Worm (Caenorhabditis elegans): Measurements from ENCODE around the gene H25K10.2.

The H25K10.2 gene

ce11 chrIV:16176808-16177207, 34.0 kb downstream of the H25K10.2 start:
- TF ChIP-seq efl-1 (optimal IDR thresholded peaks at IDR 0.05): no peak
- peak in 1 of 2 experiments; percentile 3 for TF ChIP-seq efl-1 (GFP tag; optimal IDR thresholded peaks at IDR 0.05 in 1 of 2)
- TF ChIP-seq elt-2 (tag; optimal IDR thresholded peaks at IDR 0.05): peak; percentile 18
- TF ChIP-seq C34B4.2 (tag; optimal IDR thresholded peaks at IDR 0.05): no peak
- TF ChIP-seq alr-1 (tag; optimal IDR thresholded peaks at IDR 0.05; ENCODE audit: borderline replicate concordance): no peak

ce11 chrIV:16172786-16173371, 37.9 kb downstream of the H25K10.2 start:
- TF ChIP-seq blmp-1 (tag; optimal IDR thresholded peaks at IDR 0.05) (peak; percentile 49), nhr-20 (tag; optimal IDR thresholded peaks at IDR 0.05) (peak; percentile 13), ztf-11 (tag; optimal IDR thresholded peaks at IDR 0.05) (no peak), tlp-1 (tag; optimal IDR thresholded peaks at IDR 0.05) (no peak), xbp-1 (tag; optimal IDR thresholded peaks at IDR 0.05) (no peak), fkh-8 (tag; optimal IDR thresholded peaks at IDR 0.05) (no peak), lsy-2 (tag; optimal IDR thresholded peaks at IDR 0.05) (peak in 1 of 2 experiments; percentile 11), egl-13 (tag; optimal IDR thresholded peaks at IDR 0.05) (no peak), elt-2 (tag; optimal IDR thresholded peaks at IDR 0.05) (peak; percentile 8), pqm-1 (tag; optimal IDR thresholded peaks at IDR 0.05) (no peak), ceh-8 (GFP tag; optimal IDR thresholded peaks at IDR 0.05) (no peak), C16A3.4 (tag; optimal IDR thresholded peaks at IDR 0.05) (no peak), nhr-28 (tag; optimal IDR thresholded peaks at IDR 0.05) (no peak), nhr-85 (tag) (no peak), skn-1 (tag; optimal IDR thresholded peaks at IDR 0.05) (no peak), lin-14 (GFP tag; optimal IDR thresholded peaks at IDR 0.05) (peak; percentile 1), mdl-1 (tag; optimal IDR thresholded peaks at IDR 0.05) (peak in 1 of 2 experiments; percentile 7), lin-35 (GFP tag; optimal IDR thresholded peaks at IDR 0.05) (no peak), mef-2 (tag; optimal IDR thresholded peaks at IDR 0.05) (no peak), nhr-19 (GFP tag; conservative IDR thresholded peaks at IDR 0.05) (no peak), lir-3 (tag; optimal IDR thresholded peaks at IDR 0.05; ENCODE audit: poor library complexity) (no peak), unc-98 (GFP tag; IDR thresholded peaks at IDR 0.05) (no peak), ama-1 (optimal IDR thresholded peaks at IDR 0.05) (peak; percentile 80), unc-86 (tag; optimal IDR thresholded peaks at IDR 0.05) (no peak), nhr-90 (tag; optimal IDR thresholded peaks at IDR 0.05; ENCODE audit: poor library complexity) (peak; percentile 27)

ce11 chrIV:16171326-16171725, 39.5 kb downstream of the H25K10.2 start:
- TF ChIP-seq elt-3 (tag; optimal IDR thresholded peaks at IDR 0.05) (peak in 2 of 6 experiments; percentile 3 to 69), snu-23 (GFP tag; optimal IDR thresholded peaks at IDR 0.05) (peak; percentile 38), aha-1 (tag; optimal IDR thresholded peaks at IDR 0.05) (no peak), aly-2 (tag; optimal IDR thresholded peaks at IDR 0.05) (no peak), unc-98 (GFP tag; IDR thresholded peaks at IDR 0.05) (no peak), pax-3 (tag; optimal IDR thresholded peaks at IDR 0.05) (no peak), nhr-20 (tag; optimal IDR thresholded peaks at IDR 0.05) (peak; percentile 38), lin-35 (GFP tag; optimal IDR thresholded peaks at IDR 0.05) (peak in 1 of 2 experiments; percentile 34), pqm-1 (tag; optimal IDR thresholded peaks at IDR 0.05) (no peak), ets-5 (GFP tag; IDR thresholded peaks at IDR 0.05) (no peak), C16A3.4 (tag; optimal IDR thresholded peaks at IDR 0.05) (no peak), sox-4 (tag; optimal IDR thresholded peaks at IDR 0.05) (no peak), isw-1 (GFP tag; IDR thresholded peaks at IDR 0.05) (no peak), F16B12.6 (tag; optimal IDR thresholded peaks at IDR 0.05) (no peak), grh-1 (GFP tag; IDR thresholded peaks at IDR 0.05) (no peak), nhr-28 (tag; optimal IDR thresholded peaks at IDR 0.05) (no peak), nhr-11 (tag; optimal IDR thresholded peaks at IDR 0.05) (no peak), jun-1 (tag; optimal IDR thresholded peaks at IDR 0.05) (no peak), pag-3 (tag; optimal IDR thresholded peaks at IDR 0.05; ENCODE audit: borderline replicate concordance, insufficient read depth) (no peak), egl-27 (tag; optimal IDR thresholded peaks at IDR 0.05) (no peak), unc-62 (GFP tag; optimal IDR thresholded peaks at IDR 0.05) (no peak), mdl-1 (tag; optimal IDR thresholded peaks at IDR 0.05) (peak in 1 of 2 experiments; percentile 40), zip-4 (GFP tag; optimal IDR thresholded peaks at IDR 0.05) (no peak), nhr-12 (tag; optimal IDR thresholded peaks at IDR 0.05) (no peak), mep-1 (tag; optimal IDR thresholded peaks at IDR 0.05) (no peak), xbp-1 (tag; optimal IDR thresholded peaks at IDR 0.05) (no peak), ztf-11 (tag; optimal IDR thresholded peaks at IDR 0.05) (no peak), ama-1 (optimal IDR thresholded peaks at IDR 0.05) (peak; percentile 7), elt-2 (tag; optimal IDR thresholded peaks at IDR 0.05) (peak; percentile 76), efl-3 (GFP tag; optimal IDR thresholded peaks at IDR 0.05) (no peak), blmp-1 (tag; optimal IDR thresholded peaks at IDR 0.05) (peak; percentile 63), mef-2 (tag; optimal IDR thresholded peaks at IDR 0.05) (no peak)

Measured in whole organism, L1 larva.